Worm (Caenorhabditis elegans) whole organism, early embryonic: ENCODE measurements around the gene slc-17.8.

Experiments used
- B0310.2 ChIP-seq: sonication (generic microtip); optimal IDR thresholded peaks from 2 replicates; lab custom pipeline; 2016; ENCODE audit warnings: mild to moderate bottlenecking, missing genetic modification characterization, missing compliant biosample characterization
- F13C5.2 ChIP-seq: sonication (generic microtip); optimal IDR thresholded peaks from 2 replicates; lab custom pipeline; 2017; ENCODE audit warnings: mild to moderate bottlenecking, missing genetic modification characterization, inconsistent platforms, missing compliant biosample characterization
- aly-1 ChIP-seq: sonication (generic microtip); optimal IDR thresholded peaks from 2 replicates; lab custom pipeline; 2016; ENCODE audit warnings: missing genetic modification characterization, missing compliant biosample characterization
- ama-1 ChIP-seq: fragments of 150-350 bp; optimal IDR thresholded peaks from 2 replicates; lab custom pipeline; 2014
- ceh-13 ChIP-seq: fragments of 200-800 bp; sonication (Bioruptor generic); optimal IDR thresholded peaks from 2 replicates; lab custom pipeline; 2018; ENCODE audit warnings: mild to moderate bottlenecking, missing genetic modification characterization, missing compliant biosample characterization
- ceh-36 ChIP-seq: sonication (generic microtip); optimal IDR thresholded peaks from 2 replicates; lab custom pipeline; 2016; ENCODE audit warnings: missing genetic modification characterization, inconsistent platforms, missing compliant biosample characterization
- ets-7 ChIP-seq: sonication (generic microtip); optimal IDR thresholded peaks from 2 replicates; lab custom pipeline; 2016; ENCODE audit warnings: missing genotype, missing genetic modification characterization, missing compliant biosample characterization
- flt-1 ChIP-seq: fragments of 200-800 bp; sonication (Bioruptor generic); IDR thresholded peaks from 2 replicates; pipeline ENCODE4 v1.3.6; 2022; ENCODE audit warnings: missing genetic modification characterization, missing compliant biosample characterization
- hmbx-1 ChIP-seq: sonication (generic microtip); optimal IDR thresholded peaks from 2 replicates; lab custom pipeline; 2016; ENCODE audit warnings: mild to moderate bottlenecking, missing genetic modification characterization, missing compliant biosample characterization
- hmg-4 ChIP-seq: fragments of 200-800 bp; sonication (Bioruptor generic); optimal IDR thresholded peaks from 2 replicates; lab custom pipeline; 2018; ENCODE audit warnings: mild to moderate bottlenecking, missing genetic modification characterization, missing compliant biosample characterization
- hnd-1 ChIP-seq: sonication (generic microtip); optimal IDR thresholded peaks from 2 replicates; lab custom pipeline; 2016; ENCODE audit warnings: missing genetic modification characterization, missing compliant biosample characterization
- pes-1 ChIP-seq: fragments of 200-800 bp; sonication (Bioruptor generic); IDR thresholded peaks from 2 replicates; pipeline ENCODE4 v1.3.6; 2022; ENCODE audit warnings: missing genetic modification reagents, missing genetic modification characterization, missing compliant biosample characterization
- scrt-1 ChIP-seq: fragments of 200-800 bp; sonication (Bioruptor generic); IDR thresholded peaks from 2 replicates; pipeline ENCODE4 v1.3.6; 2022; ENCODE audit warnings: missing genetic modification characterization, missing compliant biosample characterization
- tbx-11 ChIP-seq: fragments of 200-800 bp; sonication (Bioruptor generic); IDR thresholded peaks from 2 replicates; pipeline ENCODE4 v1.3.6; 2022; ENCODE audit warnings: missing genetic modification characterization, missing compliant biosample characterization
- tbx-37 ChIP-seq: fragments of 200-800 bp; sonication (Bioruptor generic); conservative IDR thresholded peaks from 2 replicates; pipeline ENCODE4 v1.3.6; 2022; ENCODE audit warnings: missing genetic modification reagents, missing genetic modification characterization, missing compliant biosample characterization
- tra-4 ChIP-seq: sonication (generic microtip); optimal IDR thresholded peaks from 2 replicates; lab custom pipeline; 2017; ENCODE audit warnings: missing genetic modification characterization, missing compliant biosample characterization

slc-17.8 gene

DNA sequence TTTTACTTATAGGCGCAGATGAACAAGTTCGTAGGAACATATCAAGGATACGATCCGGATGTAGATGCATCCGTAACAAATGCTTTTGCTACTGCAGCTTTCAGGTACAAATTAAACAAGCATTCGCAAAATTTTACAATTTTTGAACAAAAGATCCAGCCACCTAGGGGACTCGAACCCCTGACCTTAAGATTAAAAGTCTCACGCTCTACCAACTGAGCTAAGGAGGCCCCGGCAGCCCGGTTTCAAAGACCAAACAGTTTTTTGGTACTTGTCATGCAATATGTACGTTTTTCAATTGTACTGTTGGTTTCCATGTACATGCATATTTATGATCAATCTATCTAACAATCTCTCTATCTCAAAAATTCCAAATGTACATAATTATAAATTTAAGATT, 46.0 kb downstream of the slc-17.8 start:
- no peak for TF ChIP-seq hmbx-1 (tag; lab: Kevin White, UChicago)
- TF ChIP-seq tra-4 (tag; lab: Kevin White, UChicago): no peak
- no peak for TF ChIP-seq flt-1 (GFP tag; lab: Robert Waterston, UW)
- no peak for TF ChIP-seq ama-1 (lab: Kevin White, UChicago)
- TF ChIP-seq tbx-11 (GFP tag; lab: Robert Waterston, UW): no peak

DNA sequence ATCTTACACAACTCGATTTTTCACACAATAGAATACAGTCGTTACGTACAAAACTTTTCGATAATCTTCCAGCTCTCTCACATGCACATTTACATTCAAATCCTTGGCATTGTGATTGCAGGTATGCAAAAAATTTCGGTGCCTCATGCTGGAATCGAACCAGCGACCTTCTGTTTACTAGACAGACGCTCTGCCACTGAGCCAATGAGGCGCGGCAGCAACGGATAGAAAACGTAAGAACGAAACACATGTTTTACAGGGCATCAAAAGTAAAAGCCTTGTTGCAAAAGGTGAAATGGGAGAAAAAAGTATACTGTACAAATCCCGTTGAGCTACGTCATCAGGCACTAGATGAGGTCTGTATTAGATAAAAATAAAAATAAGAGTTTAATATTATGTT, 49.4 kb downstream of the slc-17.8 start:
- no peak for TF ChIP-seq aly-1 (tag; lab: Kevin White, UChicago)
- TF ChIP-seq flt-1 (GFP tag; lab: Robert Waterston, UW): no peak
- TF ChIP-seq pes-1 (GFP tag; lab: Robert Waterston, UW): peak; percentile 57; the same call in 1 of the 2 replicates

- TF ChIP-seq ama-1 (lab: Kevin White, UChicago) (no peak), B0310.2 (tag; lab: Kevin White, UChicago) (no peak), F13C5.2 (no peak), tbx-37 (no peak), flt-1 (GFP tag; lab: Robert Waterston, UW) (no peak), ceh-13 (GFP tag; lab: Kevin White, UChicago) (no peak)
Measured at ce11 chrV:8495106-8495505, 50.3 kb downstream of the slc-17.8 start.

DNA sequence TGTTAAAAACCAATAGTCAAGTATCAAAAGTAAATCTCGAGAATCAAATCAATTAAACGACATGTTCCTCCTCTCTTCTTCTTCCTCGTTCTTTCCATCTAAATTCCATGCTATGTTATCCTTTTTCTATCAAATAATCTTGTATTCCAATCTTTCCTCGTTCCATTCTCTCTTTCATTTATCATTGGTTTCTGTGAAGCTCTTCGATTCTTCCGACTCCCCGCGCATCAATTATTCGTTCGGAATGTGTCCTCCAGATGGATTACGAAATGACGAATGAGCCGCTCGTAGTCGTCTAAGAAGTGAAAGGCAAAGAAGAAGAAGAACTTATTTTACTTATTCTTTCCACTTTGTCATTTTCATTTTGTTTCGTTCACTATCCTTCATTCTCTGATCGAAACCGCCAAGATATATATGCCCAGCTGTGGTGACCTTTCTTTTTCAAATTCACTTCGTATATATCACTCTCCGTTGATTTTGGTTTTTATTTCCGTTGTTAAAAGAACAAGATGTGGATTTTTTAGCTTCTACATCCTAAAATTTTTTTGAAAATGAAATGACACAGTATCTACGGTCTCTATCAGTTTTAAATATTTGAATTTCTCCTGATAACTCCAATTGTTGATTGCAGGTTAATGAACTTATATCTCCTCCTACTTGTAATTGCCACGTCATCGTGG, 51.0 kb downstream of the slc-17.8 start, which contains the start of gene pxn-1:
pxn-1 (plus strand) TSS at position 630 of the 680 bp plus-strand sequence.
- no peak for TF ChIP-seq ceh-13 (GFP tag; lab: Kevin White, UChicago)
- TF ChIP-seq aly-1 (tag; lab: Kevin White, UChicago): no peak
- TF ChIP-seq flt-1 (GFP tag; lab: Robert Waterston, UW): no peak
- no peak for TF ChIP-seq ets-7 (tag; lab: Kevin White, UChicago)
- TF ChIP-seq B0310.2 (tag; lab: Kevin White, UChicago): no peak
- no peak for TF ChIP-seq pes-1 (GFP tag; lab: Robert Waterston, UW)
- no peak for TF ChIP-seq tbx-11 (GFP tag; lab: Robert Waterston, UW)
- TF ChIP-seq F13C5.2: no peak
- no peak for TF ChIP-seq hmg-4 (GFP tag; lab: Kevin White, UChicago)
- no peak for TF ChIP-seq tra-4 (tag; lab: Kevin White, UChicago)
- TF ChIP-seq scrt-1 (GFP tag; lab: Robert Waterston, UW): no peak
- no peak for TF ChIP-seq ama-1 (lab: Kevin White, UChicago)
- TF ChIP-seq hnd-1 (tag; lab: Kevin White, UChicago): no peak
- no peak for TF ChIP-seq hmbx-1 (tag; lab: Kevin White, UChicago)
- no peak for TF ChIP-seq ceh-36 (tag; lab: Kevin White, UChicago)
- no peak for TF ChIP-seq tbx-37
